Fruit fly (Drosophila melanogaster): ENCODE data around the gene ATPsynepsilonL.

ATPsynepsilonL gene

DNA sequence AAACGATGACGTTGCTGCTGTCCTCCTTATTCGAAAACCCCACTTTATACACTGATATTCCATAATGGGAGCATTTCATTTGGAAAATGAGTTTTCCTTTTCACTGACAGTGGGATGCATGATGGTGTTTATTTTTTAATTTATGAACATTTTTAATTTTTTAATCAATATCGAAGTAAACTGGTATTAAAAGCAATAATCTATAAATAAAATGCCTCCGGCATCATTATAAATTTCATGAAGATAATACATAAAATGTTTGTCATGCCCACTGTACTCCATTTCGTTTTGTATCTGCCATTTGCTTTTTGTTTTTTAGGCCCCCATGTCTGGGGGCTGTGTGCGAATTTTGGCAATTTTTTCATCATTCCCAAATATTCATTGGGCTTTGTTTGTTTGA is 8.5 kb downstream of the ATPsynepsilonL start:
- TF ChIP-seq Hr78 (GFP tag; optimal IDR thresholded peaks at IDR 0.05) (no peak), fru (GFP tag; optimal IDR thresholded peaks at IDR 0.05) (peak; percentile 61), brk (GFP tag; optimal IDR thresholded peaks at IDR 0.05) (peak; percentile 32), Sp1 (GFP tag; optimal IDR thresholded peaks at IDR 0.05) (peak; percentile 29), Hr83 (GFP tag; optimal IDR thresholded peaks at IDR 0.05; ENCODE audit: poor library complexity, severe bottlenecking) (no peak), ey (GFP tag; optimal IDR thresholded peaks at IDR 0.05) (peak; percentile 51), h (GFP tag; optimal IDR thresholded peaks at IDR 0.05) (peak; percentile 71), HLH106 (tag; optimal IDR thresholded peaks at IDR 0.05) (peak; percentile 51), dl (GFP tag; optimal IDR thresholded peaks at IDR 0.05; ENCODE audit: insufficient read depth in 1 of 2, partially characterized antibody in 2 of 2) (no peak), CG32264 (GFP tag; optimal IDR thresholded peaks at IDR 0.05) (peak; percentile 8), sage (GFP tag; optimal IDR thresholded peaks at IDR 0.05) (peak; percentile 14), CG9705 (GFP tag; optimal IDR thresholded peaks at IDR 0.05) (no peak), jim (GFP tag; optimal IDR thresholded peaks at IDR 0.05) (no peak), br (GFP tag; optimal IDR thresholded peaks at IDR 0.05) (peak; percentile 57), rgr (GFP tag; optimal IDR thresholded peaks at IDR 0.05) (peak; percentile 58), Mio (GFP tag; optimal IDR thresholded peaks at IDR 0.05) (no peak), OdsH (GFP tag; optimal IDR thresholded peaks at IDR 0.05) (peak; percentile 56), psq (GFP tag; optimal IDR thresholded peaks at IDR 0.05) (peak; percentile 39), sv (GFP tag; optimal IDR thresholded peaks at IDR 0.05) (peak; percentile 34), Hnf4 (GFP tag; optimal IDR thresholded peaks at IDR 0.05) (peak; percentile 56)

DNA sequence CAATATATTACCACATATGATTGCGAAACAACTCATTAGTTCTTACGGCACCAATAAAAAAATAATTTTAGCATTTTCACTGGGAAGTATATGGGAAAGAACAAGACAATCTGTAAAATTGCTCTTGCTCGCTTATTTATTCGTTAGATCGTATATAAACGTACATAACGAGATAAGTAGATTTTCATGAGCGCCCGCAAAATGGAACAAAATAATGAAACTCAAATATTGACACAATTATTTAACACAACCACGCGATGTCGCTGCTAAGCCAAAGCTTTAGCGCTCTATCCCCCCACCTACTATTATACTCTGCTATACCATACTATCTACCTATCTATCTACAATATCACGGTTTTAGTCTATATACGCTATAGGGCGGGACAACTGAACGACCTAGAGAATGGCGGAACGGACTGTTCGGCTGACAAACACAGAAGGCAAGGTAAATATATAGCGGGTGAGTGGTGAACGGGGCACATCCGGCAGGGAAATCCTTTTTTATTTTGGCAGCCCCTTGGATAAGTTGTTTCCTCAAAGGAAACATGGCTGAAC is 9.5 kb downstream of the ATPsynepsilonL start:
- TF ChIP-seq tai (GFP tag; optimal IDR thresholded peaks at IDR 0.05) = peak; percentile 46
- no peak for TF ChIP-seq dsf (GFP tag; optimal IDR thresholded peaks at IDR 0.05; ENCODE audit: borderline replicate concordance)

DNA sequence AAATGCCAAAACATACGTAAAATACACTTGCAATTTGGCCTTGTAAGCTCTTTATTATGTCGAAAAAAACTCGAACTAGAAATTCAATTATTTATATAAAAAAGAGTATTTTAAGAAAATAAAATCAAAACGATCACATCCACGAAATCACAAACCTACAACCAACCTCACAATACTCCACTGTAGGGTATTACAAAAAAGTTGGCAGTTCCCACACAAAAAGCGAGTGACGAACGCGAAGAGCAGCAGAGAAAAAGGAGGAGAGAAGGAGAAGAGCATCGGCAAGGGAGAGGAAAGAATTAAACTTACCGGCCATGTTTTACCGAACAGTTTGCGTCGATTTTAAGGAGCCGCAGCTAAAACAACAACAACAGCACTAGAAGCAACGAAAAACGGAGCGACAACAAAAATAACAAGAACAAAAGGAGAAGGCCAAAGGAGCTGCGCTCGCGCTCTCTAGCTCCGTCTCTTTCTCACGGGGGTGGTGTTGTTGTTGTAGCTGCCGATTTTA is 11.4 kb downstream of the ATPsynepsilonL start:
- TF ChIP-seq Vsx2 (GFP tag; optimal IDR thresholded peaks at IDR 0.05; ENCODE audit: partially characterized antibody) (no peak), br (GFP tag; optimal IDR thresholded peaks at IDR 0.05) (peak; percentile 26), CG32264 (GFP tag; optimal IDR thresholded peaks at IDR 0.05) (no peak), jim (GFP tag; optimal IDR thresholded peaks at IDR 0.05) (no peak), ey (GFP tag; optimal IDR thresholded peaks at IDR 0.05) (peak; percentile 7), CrebA (GFP tag; optimal IDR thresholded peaks at IDR 0.05; ENCODE audit: borderline replicate concordance) (no peak), Jra (GFP tag; optimal IDR thresholded peaks at IDR 0.05) (no peak), Myc (optimal IDR thresholded peaks at IDR 0.05) (no peak), HLH106 (tag; optimal IDR thresholded peaks at IDR 0.05) (peak; percentile 39), Sp1 (GFP tag; optimal IDR thresholded peaks at IDR 0.05) (peak; percentile 11), dl (GFP tag; optimal IDR thresholded peaks at IDR 0.05; ENCODE audit: insufficient read depth in 1 of 2, partially characterized antibody in 2 of 2) (no peak), sv (GFP tag; optimal IDR thresholded peaks at IDR 0.05) (no peak), N (GFP tag; optimal IDR thresholded peaks at IDR 0.05) (no peak), Rel (GFP tag; optimal IDR thresholded peaks at IDR 0.05) (peak; percentile 7), Rel (tag; optimal IDR thresholded peaks at IDR 0.05) (no peak), Hr83 (GFP tag; optimal IDR thresholded peaks at IDR 0.05; ENCODE audit: poor library complexity, severe bottlenecking) (peak; percentile 36), woc (GFP tag; optimal IDR thresholded peaks at IDR 0.05) (peak; percentile 67), OdsH (GFP tag; optimal IDR thresholded peaks at IDR 0.05) (no peak), psq (GFP tag; optimal IDR thresholded peaks at IDR 0.05) (peak; percentile 98), Hr78 (GFP tag; optimal IDR thresholded peaks at IDR 0.05) (no peak), Dfd (GFP tag; optimal IDR thresholded peaks at IDR 0.05) (no peak), CG9705 (GFP tag; optimal IDR thresholded peaks at IDR 0.05) (no peak), pan (optimal IDR thresholded peaks at IDR 0.05) (no peak), lola (GFP tag; optimal IDR thresholded peaks at IDR 0.05) (no peak), Abd-B (GFP tag; optimal IDR thresholded peaks at IDR 0.05) (no peak), sage (GFP tag; optimal IDR thresholded peaks at IDR 0.05) (peak; percentile 40), foxo (GFP tag; optimal IDR thresholded peaks at IDR 0.05) (peak in 1 of 2 experiments; percentile 44), dsf (GFP tag; optimal IDR thresholded peaks at IDR 0.05; ENCODE audit: borderline replicate concordance) (no peak), Hnf4 (GFP tag; optimal IDR thresholded peaks at IDR 0.05) (peak; percentile 52), fru (GFP tag; optimal IDR thresholded peaks at IDR 0.05) (no peak), h (GFP tag; optimal IDR thresholded peaks at IDR 0.05) (no peak), Dif (GFP tag; optimal IDR thresholded peaks at IDR 0.05; ENCODE audit: partially characterized antibody) (peak; percentile 50), usp (GFP tag; optimal IDR thresholded peaks at IDR 0.05) (no peak), Mio (GFP tag; optimal IDR thresholded peaks at IDR 0.05) (no peak), tai (GFP tag; optimal IDR thresholded peaks at IDR 0.05) (peak; percentile 53), brk (GFP tag; optimal IDR thresholded peaks at IDR 0.05) (peak; percentile 39), rgr (GFP tag; optimal IDR thresholded peaks at IDR 0.05) (no peak), dmrt93B (GFP tag; optimal IDR thresholded peaks at IDR 0.05) (no peak), GATAd (GFP tag; optimal IDR thresholded peaks at IDR 0.05) (no peak)
